Worm (Caenorhabditis elegans) whole organism, late embryonic: ENCODE data around the gene ctl-3.
"Not testable (repeated sequence)": the region's sequence is repeated elsewhere in the genome, so short reads cannot be mapped to it uniquely, and the experiment has no call there.

ENCODE experiments used
- C08G9.2 ChIP-seq: sonication (generic microtip); optimal IDR thresholded peaks from 2 replicates; lab custom pipeline; 2016; ENCODE audit warnings: mild to moderate bottlenecking, missing genetic modification characterization, moderate library complexity, missing compliant biosample characterization
- C38D4.7 ChIP-seq: fragments of 200-800 bp; sonication (Bioruptor generic); optimal IDR thresholded peaks from 2 replicates; lab custom pipeline; 2018; ENCODE audit warnings: mild to moderate bottlenecking, missing genetic modification characterization, moderate library complexity, missing compliant biosample characterization
- ama-1 ChIP-seq: fragments of 150-350 bp; optimal IDR thresholded peaks from 2 replicates; lab custom pipeline; 2014
- ceh-14 ChIP-seq: sonication (generic microtip); optimal IDR thresholded peaks from 2 replicates; lab custom pipeline; 2016; ENCODE audit warnings: missing genotype, missing genetic modification characterization, missing compliant biosample characterization
- ceh-18 ChIP-seq: sonication (generic microtip); optimal IDR thresholded peaks from 2 replicates; lab custom pipeline; 2016; ENCODE audit warnings: missing genetic modification characterization, missing compliant biosample characterization
- ceh-19 ChIP-seq: fragments of 200-800 bp; sonication (Bioruptor generic); optimal IDR thresholded peaks from 2 replicates; lab custom pipeline; 2018; ENCODE audit warnings: mild to moderate bottlenecking, missing genetic modification characterization, missing compliant biosample characterization
- ceh-2 ChIP-seq: sonication (generic microtip); optimal IDR thresholded peaks from 2 replicates; lab custom pipeline; 2016; ENCODE audit warnings: missing genotype, missing genetic modification characterization, missing compliant biosample characterization
- ceh-22 ChIP-seq: sonication (generic microtip); optimal IDR thresholded peaks from 2 replicates; lab custom pipeline; 2017; ENCODE audit warnings: missing biosample characterization, missing genetic modification characterization
- ceh-30 ChIP-seq: fragments of 150-350 bp; optimal IDR thresholded peaks from 2 replicates; lab custom pipeline; 2014; ENCODE audit warnings: missing biosample characterization, missing genetic modification characterization
- ceh-31 ChIP-seq: sonication (generic microtip); optimal IDR thresholded peaks from 2 replicates; lab custom pipeline; 2016; ENCODE audit warnings: missing genetic modification characterization, missing compliant biosample characterization
- ceh-45 ChIP-seq: fragments of 200-800 bp; sonication (Bioruptor generic); IDR thresholded peaks from 2 replicates; pipeline ENCODE4 v1.3.6; 2022; ENCODE audit warnings: missing genetic modification reagents, missing genetic modification characterization, missing compliant biosample characterization
- ceh-48 ChIP-seq: sonication (generic microtip); optimal IDR thresholded peaks from 2 replicates; lab custom pipeline; 2016; ENCODE audit warnings: missing genetic modification characterization, inconsistent platforms, missing compliant biosample characterization
- dmd-4 ChIP-seq: sonication (generic microtip); optimal IDR thresholded peaks from 2 replicates; lab custom pipeline; 2016; ENCODE audit warnings: borderline replicate concordance, missing genetic modification characterization, missing compliant biosample characterization
- elt-2 ChIP-seq: sonication (generic microtip); optimal IDR thresholded peaks from 2 replicates; lab custom pipeline; 2016; ENCODE audit warnings: missing genetic modification reagents, missing genetic modification characterization, missing compliant biosample characterization
- ets-4 ChIP-seq: sonication (generic microtip); optimal IDR thresholded peaks from 2 replicates; lab custom pipeline; 2016; ENCODE audit warnings: missing genetic modification characterization, missing compliant biosample characterization
- eyg-1 ChIP-seq: sonication (generic microtip); optimal IDR thresholded peaks from 2 replicates; lab custom pipeline; 2016; ENCODE audit warnings: missing genotype, missing genetic modification characterization, missing compliant biosample characterization
- fax-1 ChIP-seq: sonication (generic microtip); optimal IDR thresholded peaks from 2 replicates; lab custom pipeline; 2016; ENCODE audit warnings: missing genotype, missing genetic modification characterization, missing compliant biosample characterization
- fkh-10 ChIP-seq: fragments of 150-350 bp; optimal IDR thresholded peaks from 2 replicates; lab custom pipeline; 2014; ENCODE audit warnings: missing biosample characterization, missing genetic modification reagents, missing genetic modification characterization
- gmeb-2 ChIP-seq: sonication (generic microtip); optimal IDR thresholded peaks from 2 replicates; lab custom pipeline; 2016; ENCODE audit warnings: missing genetic modification characterization, inconsistent platforms, missing compliant biosample characterization
- hlh-30 ChIP-seq: sonication (generic microtip); optimal IDR thresholded peaks from 2 replicates; lab custom pipeline; 2017; ENCODE audit warnings: antibody characterized with exemption, missing genetic modification characterization, missing compliant biosample characterization; ENCODE audit not compliant: insufficient read depth
- lin-11 ChIP-seq: fragments of 200-800 bp; sonication (Bioruptor generic); optimal IDR thresholded peaks from 2 replicates; lab custom pipeline; 2018; ENCODE audit warnings: mild to moderate bottlenecking, missing genetic modification characterization, missing compliant biosample characterization
- madf-2 ChIP-seq: sonication (generic microtip); optimal IDR thresholded peaks from 2 replicates; lab custom pipeline; 2017; ENCODE audit warnings: missing genetic modification characterization, missing compliant biosample characterization
- mec-3 ChIP-seq: sonication (generic microtip); optimal IDR thresholded peaks from 2 replicates; lab custom pipeline; 2016; ENCODE audit warnings: borderline replicate concordance, missing genetic modification characterization, missing compliant biosample characterization
- nfya-1 ChIP-seq: sonication (generic microtip); optimal IDR thresholded peaks from 2 replicates; lab custom pipeline; 2017; ENCODE audit warnings: missing genetic modification characterization, mild to moderate bottlenecking, missing compliant biosample characterization, antibody characterized with exemption, moderate library complexity
- pat-9 ChIP-seq: fragments of 200-800 bp; sonication (Bioruptor generic); optimal IDR thresholded peaks from 2 replicates; lab custom pipeline; 2018; ENCODE audit warnings: mild to moderate bottlenecking, missing genetic modification characterization, moderate library complexity, missing compliant biosample characterization
- pha-2 ChIP-seq: sonication (generic microtip); optimal IDR thresholded peaks from 2 replicates; lab custom pipeline; 2017; ENCODE audit warnings: mild to moderate bottlenecking, missing genetic modification characterization, missing compliant biosample characterization
- pros-1 ChIP-seq: fragments of 150-350 bp; optimal IDR thresholded peaks from 2 replicates; lab custom pipeline; 2014; ENCODE audit warnings: missing biosample characterization, missing genetic modification reagents, missing genetic modification characterization
- rnt-1 ChIP-seq: sonication (generic microtip); optimal IDR thresholded peaks from 2 replicates; lab custom pipeline; 2016; ENCODE audit warnings: missing genetic modification characterization, missing compliant biosample characterization
- sox-4 ChIP-seq: sonication (generic microtip); optimal IDR thresholded peaks from 2 replicates; lab custom pipeline; 2017; ENCODE audit warnings: mild to moderate bottlenecking, missing genetic modification characterization, inconsistent platforms, missing compliant biosample characterization
- tbx-2 ChIP-seq: sonication (generic microtip); optimal IDR thresholded peaks from 2 replicates; lab custom pipeline; 2016; ENCODE audit warnings: missing genetic modification characterization, missing compliant biosample characterization
- tbx-7 ChIP-seq: sonication (generic microtip); optimal IDR thresholded peaks from 2 replicates; lab custom pipeline; 2016; ENCODE audit warnings: missing genotype, missing genetic modification characterization, missing compliant biosample characterization
- unc-42 ChIP-seq: sonication (generic microtip); optimal IDR thresholded peaks from 2 replicates; lab custom pipeline; 2016; ENCODE audit warnings: missing genotype, missing genetic modification characterization, missing compliant biosample characterization
- ztf-16 ChIP-seq: sonication (generic microtip); optimal IDR thresholded peaks from 2 replicates; lab custom pipeline; 2017; ENCODE audit warnings: missing genetic modification characterization, missing compliant biosample characterization

Gene ctl-3

ce11 chrII:14349356-14349923 lies 38.9 kb upstream of the ctl-3 start, which contains the start of the genes Y54G11A.17, lin-7 and elof-1 (continued):
- TF ChIP-seq elt-2 (peak; percentile 49), pha-2 (no peak), tbx-2 (tag; lab: Kevin White, UChicago) (peak; percentile 55), ceh-18 (tag; lab: Kevin White, UChicago) (peak; percentile 47), sox-4 (tag; lab: Kevin White, UChicago) (peak; percentile 32), ceh-2 (tag; lab: Kevin White, UChicago) (peak; percentile 31), ceh-45 (GFP tag; lab: Robert Waterston, UW) (no peak), madf-2 (tag; lab: Kevin White, UChicago) (peak; percentile 5), ceh-19 (GFP tag; lab: Kevin White, UChicago) (peak; percentile 18), lin-11 (tag; lab: Kevin White, UChicago) (no peak), C38D4.7 (GFP tag; lab: Kevin White, UChicago) (no peak), C08G9.2 (tag; lab: Kevin White, UChicago) (no peak), mec-3 (tag; lab: Kevin White, UChicago) (no peak), tbx-7 (no peak)

ce11 chrII:14346243-14346642 lies 35.7 kb upstream of the ctl-3 start, which contains the start of gene Y54G11A.9:
Gene Y54G11A.9, minus strand, starts transcription at chrII:14346438.
- TF ChIP-seq ceh-31 (tag; lab: Kevin White, UChicago) (peak; percentile 71), tbx-2 (tag; lab: Kevin White, UChicago) (peak; percentile 23), C08G9.2 (tag; lab: Kevin White, UChicago) (peak; percentile 42)

ce11 chrII:14344166-14344565 lies 33.6 kb upstream of the ctl-3 start, which contains the start of gene ddl-3:
Gene ddl-3, minus strand, starts transcription at chrII:14344454.
- TF ChIP-seq ceh-22; ceh-18 (tag; lab: Kevin White, UChicago); lin-11 (tag; lab: Kevin White, UChicago): not testable (repeated sequence)

ce11 chrII:14321225-14321624 lies 10.6 kb upstream of the ctl-3 start:
- peak; percentile 10 for TF ChIP-seq unc-42 (tag; lab: Kevin White, UChicago)
- TF ChIP-seq ceh-14 (tag; lab: Kevin White, UChicago) = peak; percentile 83
- TF ChIP-seq nfya-1 (tag; lab: Kevin White, UChicago) = no peak
- no peak for TF ChIP-seq dmd-4 (tag; lab: Kevin White, UChicago)

- TF ChIP-seq tbx-7 (no peak), pat-9 (no peak), hlh-30 (tag; lab: Kevin White, UChicago) (no peak), pros-1 (tag; lab: Kevin White, UChicago) (no peak)
Observed at ce11 chrII:14319227-14319626, 8.6 kb upstream of the ctl-3 start.

- TF ChIP-seq ztf-16 (tag; lab: Kevin White, UChicago) (no peak), ceh-48 (no peak), rnt-1 (tag; lab: Kevin White, UChicago) (no peak), ets-4 (tag; lab: Kevin White, UChicago) (no peak), fax-1 (tag; lab: Kevin White, UChicago) (no peak), tbx-2 (tag; lab: Kevin White, UChicago) (no peak)
Observed at ce11 chrII:14318027-14318426, 7.4 kb upstream of the ctl-3 start, which contains the start of gene Y54G11A.14. Gene Y54G11A.14, plus strand, starts transcription at chrII:14318158.

- TF ChIP-seq fkh-10 (no peak), ama-1 (lab: Kevin White, UChicago) (no peak), tbx-2 (tag; lab: Kevin White, UChicago) (no peak), elt-2 (no peak), gmeb-2 (tag; lab: Kevin White, UChicago) (no peak), pha-2 (no peak), ceh-30 (tag; lab: Kevin White, UChicago) (no peak), eyg-1 (no peak), ceh-31 (tag; lab: Kevin White, UChicago) (no peak), unc-42 (tag; lab: Kevin White, UChicago) (no peak)
Observed at ce11 chrII:14312182-14312581, 1.6 kb upstream of the ctl-3 start.
